Worm (Caenorhabditis elegans): Measurements from ENCODE around the gene kin-30.
"Not testable (repeated sequence)": the region's sequence is repeated elsewhere in the genome, so short reads cannot be mapped to it uniquely, and the experiment has no call there.

Gene kin-30

ce11 chrV:15262336-15262735 lies 17.8 kb downstream of the kin-30 start, which contains the start of gene M01B2.10:
M01B2.10 (minus strand) TSS chrV:15262436.
- TF ChIP-seq sea-1 (GFP tag; conservative IDR thresholded peaks at IDR 0.05); ama-1 (optimal IDR thresholded peaks at IDR 0.05); B0310.2 (tag; optimal IDR thresholded peaks at IDR 0.05): not testable (repeated sequence)

ce11 chrV:15264131-15264530 lies 19.6 kb downstream of the kin-30 start, which contains the start of gene M01B2.12:
M01B2.12 (minus strand) TSS chrV:15264231.
- TF ChIP-seq ceh-36 (tag; optimal IDR thresholded peaks at IDR 0.05) (no peak), tbx-11 (GFP tag; IDR thresholded peaks at IDR 0.05) (no peak)

- TF ChIP-seq ets-7 (tag; optimal IDR thresholded peaks at IDR 0.05): no peak
- no peak for TF ChIP-seq hnd-1 (tag; optimal IDR thresholded peaks at IDR 0.05)
- no peak for TF ChIP-seq F13C5.2 (tag; optimal IDR thresholded peaks at IDR 0.05)
- no peak for TF ChIP-seq tbx-11 (GFP tag; IDR thresholded peaks at IDR 0.05)
Measured at ce11 chrV:15265814-15266213, 21.3 kb downstream of the kin-30 start, which contains the start of gene M01B2.13. M01B2.13 (minus strand) TSS chrV:15265914.

ce11 chrV:15267405-15267804 lies 22.8 kb downstream of the kin-30 start, which contains the start of gene T10H4.13:
T10H4.13 (minus strand) TSS chrV:15267505.
- no peak for TF ChIP-seq pes-1 (GFP tag; IDR thresholded peaks at IDR 0.05)
- TF ChIP-seq hnd-1 (tag; optimal IDR thresholded peaks at IDR 0.05): no peak
- TF ChIP-seq ceh-36 (tag; optimal IDR thresholded peaks at IDR 0.05): no peak
- TF ChIP-seq hmg-4 (GFP tag; optimal IDR thresholded peaks at IDR 0.05): no peak
- no peak for TF ChIP-seq aly-1 (tag; optimal IDR thresholded peaks at IDR 0.05)
- no peak for TF ChIP-seq F13C5.2 (tag; optimal IDR thresholded peaks at IDR 0.05)
- no peak for TF ChIP-seq flt-1 (GFP tag; IDR thresholded peaks at IDR 0.05)
- TF ChIP-seq ets-7 (tag; optimal IDR thresholded peaks at IDR 0.05): no peak

DNA sequence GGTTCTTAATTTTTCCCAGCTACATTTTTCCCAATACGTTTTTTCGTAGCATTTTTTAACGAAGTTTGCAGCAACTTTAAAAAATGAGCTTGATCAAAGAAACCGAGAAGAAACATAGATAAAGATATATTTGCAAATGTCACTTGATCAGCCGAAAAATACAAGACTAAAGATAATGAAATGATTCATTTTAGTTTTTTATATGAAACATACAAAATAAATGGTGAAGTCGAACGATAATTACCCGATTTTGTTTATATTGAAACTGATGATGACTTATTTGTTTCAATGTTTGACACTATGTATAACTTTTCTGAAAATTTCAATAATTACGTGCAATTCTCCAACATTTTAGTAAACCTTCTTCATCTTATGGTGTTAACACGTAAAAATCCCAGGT lies 23.7 kb downstream of the kin-30 start, which contains the start of gene srw-22:
srw-22 (plus strand) TSS at position 301 of the 400 bp plus-strand sequence.
- TF ChIP-seq pes-1 (GFP tag; IDR thresholded peaks at IDR 0.05) (no peak), ceh-13 (GFP tag; optimal IDR thresholded peaks at IDR 0.05) (no peak), ceh-36 (tag; optimal IDR thresholded peaks at IDR 0.05) (no peak), sea-1 (GFP tag; conservative IDR thresholded peaks at IDR 0.05) (no peak), ets-7 (tag; optimal IDR thresholded peaks at IDR 0.05) (no peak), hmg-4 (GFP tag; optimal IDR thresholded peaks at IDR 0.05) (no peak), hmbx-1 (tag; optimal IDR thresholded peaks at IDR 0.05) (no peak), scrt-1 (GFP tag; IDR thresholded peaks at IDR 0.05) (no peak), aly-1 (tag; optimal IDR thresholded peaks at IDR 0.05) (no peak), ama-1 (optimal IDR thresholded peaks at IDR 0.05) (no peak)

- TF ChIP-seq aly-1 (tag; optimal IDR thresholded peaks at IDR 0.05): no peak
- TF ChIP-seq pes-1 (GFP tag; IDR thresholded peaks at IDR 0.05): no peak
- no peak for TF ChIP-seq ceh-36 (tag; optimal IDR thresholded peaks at IDR 0.05)
Measured at ce11 chrV:15272263-15272662, 27.7 kb downstream of the kin-30 start, which contains the start of gene T10H4.4. T10H4.4 (minus strand) TSS chrV:15272363.

- TF ChIP-seq F13C5.2 (tag; optimal IDR thresholded peaks at IDR 0.05) (no peak), sea-1 (GFP tag; conservative IDR thresholded peaks at IDR 0.05) (no peak), ets-7 (tag; optimal IDR thresholded peaks at IDR 0.05) (no peak), ama-1 (optimal IDR thresholded peaks at IDR 0.05) (no peak), tra-4 (tag; optimal IDR thresholded peaks at IDR 0.05) (no peak), B0310.2 (tag; optimal IDR thresholded peaks at IDR 0.05) (no peak), aly-1 (tag; optimal IDR thresholded peaks at IDR 0.05) (no peak), hnd-1 (tag; optimal IDR thresholded peaks at IDR 0.05) (no peak), scrt-1 (GFP tag; IDR thresholded peaks at IDR 0.05) (no peak), tbx-37 (GFP tag; conservative IDR thresholded peaks at IDR 0.05) (no peak), ceh-36 (tag; optimal IDR thresholded peaks at IDR 0.05) (no peak), hmg-4 (GFP tag; optimal IDR thresholded peaks at IDR 0.05) (no peak), tbx-11 (GFP tag; IDR thresholded peaks at IDR 0.05) (no peak)
Measured at ce11 chrV:15274757-15275156, 30.2 kb downstream of the kin-30 start, which contains the start of gene srw-16. srw-16 (minus strand) TSS chrV:15274857.

ce11 chrV:15276915-15277314 lies 32.4 kb downstream of the kin-30 start, which contains the start of gene srw-17:
srw-17 (minus strand) TSS chrV:15277015.
- TF ChIP-seq ceh-36 (tag; optimal IDR thresholded peaks at IDR 0.05): no peak

ce11 chrV:15281279-15281949 lies 36.9 kb downstream of the kin-30 start, which contains the start of the genes srw-19 and srx-51:
srw-19 (minus strand) TSS chrV:15281379.
srx-51 (plus strand) TSS chrV:15281899.
- no peak for TF ChIP-seq ceh-36 (tag; optimal IDR thresholded peaks at IDR 0.05)
- TF ChIP-seq sea-1 (GFP tag; conservative IDR thresholded peaks at IDR 0.05): no peak
- TF ChIP-seq hmbx-1 (tag; optimal IDR thresholded peaks at IDR 0.05): no peak
- TF ChIP-seq ama-1 (optimal IDR thresholded peaks at IDR 0.05): no peak
- no peak for TF ChIP-seq tbx-37 (GFP tag; conservative IDR thresholded peaks at IDR 0.05)

All from whole organism, early embryonic.